Fruit fly (Drosophila melanogaster): ENCODE results near the gene CG5886.

dm6 chr3R:25883877-25884276, 32.4 kb downstream of the CG5886 start:
- TF ChIP-seq EcR (GFP tag; optimal IDR thresholded peaks at IDR 0.05) (peak; percentile 84), CG8159 (tag; optimal IDR thresholded peaks at IDR 0.05) (no peak), CG12605 (GFP tag; IDR thresholded peaks at IDR 0.05) (no peak), CG4496 (GFP tag; IDR thresholded peaks at IDR 0.05) (no peak), CG9948 (tag; optimal IDR thresholded peaks at IDR 0.05) (no peak), gl (tag; optimal IDR thresholded peaks at IDR 0.05) (no peak)

Data from whole organism, pupa.